Worm (Caenorhabditis elegans) whole organism, L4 larva: ENCODE results near the gene K07C5.2.

Experiments
- F44E2.7 ChIP-seq: fragments of 200-800 bp; sonication (Bioruptor generic); IDR thresholded peaks from 2 replicates; pipeline ENCODE4 v2.1.2; 2022; ENCODE audit warnings: missing genetic modification characterization, missing compliant biosample characterization
- aha-1 ChIP-seq: fragments of 150-350 bp; peaks from one replicate; lab custom pipeline; 2014; ENCODE audit warnings: missing biosample characterization, missing genetic modification characterization
- dve-1 ChIP-seq: sonication (generic microtip); optimal IDR thresholded peaks from 2 replicates; lab custom pipeline; 2017; ENCODE audit warnings: antibody characterized with exemption, mild to moderate bottlenecking, missing genetic modification characterization, missing compliant biosample characterization; ENCODE audit not compliant: insufficient read depth
- lin-15B ChIP-seq: fragments of 150-350 bp; sonication (generic microtip); optimal IDR thresholded peaks from 3 replicates; lab custom pipeline; 2014; ENCODE audit warnings: missing biosample characterization, missing genetic modification characterization
- nhr-48 ChIP-seq: sonication (generic microtip); optimal IDR thresholded peaks from 2 replicates; lab custom pipeline; 2016; ENCODE audit warnings: mild to moderate bottlenecking, missing genetic modification characterization, missing compliant biosample characterization
- tra-1 ChIP-seq: fragments of 200-800 bp; sonication (Bioruptor generic); IDR thresholded peaks from 2 replicates; pipeline ENCODE4 v1.3.6; 2022; ENCODE audit warnings: missing genetic modification reagents, missing genetic modification characterization, missing compliant biosample characterization

ce11 chrV:10350054-10350453 lies 10.8 kb downstream of the K07C5.2 start, which contains the start of gene K07C5.9:
- TF ChIP-seq F44E2.7 (GFP tag; lab: Robert Waterston, UW), result no peak
- TF ChIP-seq aha-1 (tag; lab: Kevin White, UChicago), result no peak
- TF ChIP-seq lin-15B (tag; lab: Kevin White, UChicago), result no peak
- TF ChIP-seq dve-1 (tag; lab: Kevin White, UChicago), result no peak
- no peak for TF ChIP-seq tra-1 (GFP tag; lab: Robert Waterston, UW)
- no peak for TF ChIP-seq nhr-48 (tag; lab: Kevin White, UChicago)
